Fruit fly (Drosophila melanogaster): ENCODE data around the gene CG6333.

CG6333 gene

dm6 chr3L:17495266-17495961, 9.4 kb upstream of the CG6333 start (continued):
- TF ChIP-seq Opbp (GFP tag; IDR thresholded peaks at IDR 0.05; ENCODE audit: partially characterized antibody) (0 out of 3 replicates have a peak, but pooled peaks have one; percentile 15), oc (tag; optimal IDR thresholded peaks at IDR 0.05) (no peak), CG5953 (GFP tag; IDR thresholded peaks at IDR 0.05) (no peak), trem (tag; optimal IDR thresholded peaks at IDR 0.05) (peak; percentile 15), CG11504 (tag; optimal IDR thresholded peaks at IDR 0.05) (peak; percentile 50), CG10431 (GFP tag; optimal IDR thresholded peaks at IDR 0.05) (no peak), CG13296 (GFP tag; optimal IDR thresholded peaks at IDR 0.05) (no peak), Adf1 (GFP tag; IDR thresholded peaks at IDR 0.05) (no peak), scrt (GFP tag; optimal IDR thresholded peaks at IDR 0.05) (no peak), D (optimal IDR thresholded peaks at IDR 0.05) (no peak), D (GFP tag; optimal IDR thresholded peaks at IDR 0.05) (peak; percentile 16), CG33557 (GFP tag; optimal IDR thresholded peaks at IDR 0.05) (no peak), Doc3 (GFP tag; IDR thresholded peaks at IDR 0.05; ENCODE audit: partially characterized antibody) (no peak), CG7745 (tag; optimal IDR thresholded peaks at IDR 0.05) (no peak), Med (GFP tag) (peak; percentile 66), CG31441 (GFP tag; IDR thresholded peaks at IDR 0.05) (peak; percentile 46; the same call in 1 of the 2 replicates), CG16813 (GFP tag; IDR thresholded peaks at IDR 0.05; ENCODE audit: partially characterized antibody) (no peak), CG11560 (tag; IDR thresholded peaks at IDR 0.05) (no peak), dm (GFP tag; optimal IDR thresholded peaks at IDR 0.05) (peak; percentile 9), CG32532 (GFP tag; IDR thresholded peaks at IDR 0.05) (no peak), E2f1 (GFP tag; IDR thresholded peaks at IDR 0.05) (no peak), CG6765 (GFP tag; optimal IDR thresholded peaks at IDR 0.05) (no peak), Spps (tag; optimal IDR thresholded peaks at IDR 0.05) (peak; percentile 21), jigr1 (GFP tag; IDR thresholded peaks at IDR 0.05) (no peak), CG34224 (GFP tag; IDR thresholded peaks at IDR 0.05; ENCODE audit: partially characterized antibody) (no peak), CG1024 (GFP tag; IDR thresholded peaks at IDR 0.05) (0 out of 2 replicates have a peak, but pooled peaks have one; percentile 16), CG14667 (GFP tag; IDR thresholded peaks at IDR 0.05) (no peak), ash1 (GFP tag; optimal IDR thresholded peaks at IDR 0.05) (no peak), vvl (GFP tag; IDR thresholded peaks at IDR 0.05) (peak; percentile 46; the same call in 1 of the 2 replicates), CG6175 (GFP tag; IDR thresholded peaks at IDR 0.05) (no peak), inv (GFP tag; IDR thresholded peaks at IDR 0.05; ENCODE audit: partially characterized antibody) (no peak), eve (GFP tag; optimal IDR thresholded peaks at IDR 0.05) (peak in 1 of 2 experiments; percentile 54), CG6813 (GFP tag; optimal IDR thresholded peaks at IDR 0.05) (no peak), CG8290 (GFP tag; optimal IDR thresholded peaks at IDR 0.05) (peak; percentile 1), CG8290 (tag; optimal IDR thresholded peaks at IDR 0.05) (no peak), CTCF (GFP tag; optimal IDR thresholded peaks at IDR 0.05) (peak; percentile 1), CG12236 (GFP tag; optimal IDR thresholded peaks at IDR 0.05) (no peak), pzg (GFP tag; optimal IDR thresholded peaks at IDR 0.05) (no peak), CG5245 (GFP tag; optimal IDR thresholded peaks at IDR 0.05) (peak; percentile 23), CG9727 (GFP tag; optimal IDR thresholded peaks at IDR 0.05) (peak; percentile 4), HLH3B (GFP tag; IDR thresholded peaks at IDR 0.05) (0 out of 2 replicates have a peak, but pooled peaks have one; percentile 36), vnd (GFP tag; IDR thresholded peaks at IDR 0.05; ENCODE audit: partially characterized antibody) (no peak), CG16779 (GFP tag; IDR thresholded peaks at IDR 0.05) (no peak), chinmo (GFP tag; IDR thresholded peaks at IDR 0.05; ENCODE audit: partially characterized antibody) (no peak), CG6683 (GFP tag; optimal IDR thresholded peaks at IDR 0.05) (no peak), CG15479 (GFP tag; optimal IDR thresholded peaks at IDR 0.05) (no peak), CG30431 (GFP tag; optimal IDR thresholded peaks at IDR 0.05) (peak; percentile 20), crol (GFP tag; IDR thresholded peaks at IDR 0.05) (peak; percentile 59), mam (GFP tag; optimal IDR thresholded peaks at IDR 0.05) (no peak), CG8388 (GFP tag; optimal IDR thresholded peaks at IDR 0.05) (peak; percentile 27)

Measured in whole organism, embryonic.